Fruit fly (Drosophila melanogaster) Kc167 (cell line): ENCODE results near the gene Nsf2.

Experiments used
- Myc ChIP-seq: fragments of >200 bp; optimal IDR thresholded peaks from 2 replicates; lab custom pipeline; 2017; ENCODE audit warnings: missing external identifiers
- h ChIP-seq: fragments of >200 bp; optimal IDR thresholded peaks from 3 replicates; lab custom pipeline; 2018; ENCODE audit warnings: missing external identifiers
- insv ChIP-seq: fragments of >200 bp; optimal IDR thresholded peaks from 3 replicates; lab custom pipeline; 2018; ENCODE audit warnings: missing external identifiers
- psq ChIP-seq: fragments of >200 bp; optimal IDR thresholded peaks from 2 replicates; lab custom pipeline; 2017; ENCODE audit warnings: missing external identifiers

DNA sequence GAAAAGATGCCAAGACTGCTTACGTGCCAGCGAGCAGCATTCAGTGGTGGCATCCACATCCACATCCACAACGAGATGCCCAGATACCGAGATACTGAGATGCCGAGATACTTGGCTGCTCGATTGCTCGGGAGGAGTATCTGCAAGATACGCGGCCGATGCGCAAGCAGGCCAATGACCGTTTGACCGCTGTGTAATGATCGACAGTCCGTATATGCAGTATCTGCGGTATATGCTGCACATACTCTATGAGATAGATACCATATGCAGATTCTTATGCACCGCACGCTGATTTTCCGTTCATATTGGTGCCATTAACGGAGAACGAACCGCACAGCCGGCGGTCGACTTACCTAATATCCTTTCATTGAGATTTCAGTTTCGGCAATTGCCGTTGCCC is 28.5 kb downstream of the Nsf2 start:
- TF ChIP-seq psq (no peak), Myc (lab: Kevin White, UChicago) (no peak), h (lab: Kevin White, UChicago) (no peak), insv (lab: Kevin White, UChicago) (no peak)
